Fruit fly (Drosophila melanogaster) whole organism, embryonic: Measurements from ENCODE around the gene CG17660.

ENCODE experiments used
- Atf-2 ChIP-seq: fragments of 200-800 bp; sonication (Bioruptor generic); optimal IDR thresholded peaks from 2 replicates; lab custom pipeline; 2016; ENCODE audit warnings: missing biosample characterization, missing genetic modification characterization
- Awh ChIP-seq: fragments of 200-800 bp; sonication (Bioruptor generic); IDR thresholded peaks from 2 replicates; pipeline ENCODE4, ENCODE4 v1.3.6; 2022; ENCODE audit warnings: missing biosample characterization, missing genetic modification characterization
- CG10147 ChIP-seq: fragments of 200-800 bp; sonication (Bioruptor generic); optimal IDR thresholded peaks from 2 replicates; lab custom pipeline; 2019; ENCODE audit warnings: missing biosample characterization, mild to moderate bottlenecking, missing genetic modification characterization, moderate library complexity
- CG10209 ChIP-seq: fragments of 200-800 bp; sonication (Bioruptor generic); optimal IDR thresholded peaks from 3 replicates; lab custom pipeline; 2017; ENCODE audit warnings: missing biosample characterization, mild to moderate bottlenecking, missing genetic modification characterization, missing genetic modification reagents
- CG10267 ChIP-seq: fragments of 200-800 bp; sonication (Bioruptor generic); optimal IDR thresholded peaks from 2 replicates; lab custom pipeline; 2018; ENCODE audit warnings: missing biosample characterization, mild to moderate bottlenecking, missing genetic modification characterization, moderate library complexity
- CG10321 ChIP-seq: fragments of 200-800 bp; sonication (Bioruptor generic); IDR thresholded peaks from 2 replicates; pipeline ENCODE4 v1.3.6; 2022; ENCODE audit warnings: missing biosample characterization, missing genetic modification characterization
- CG10366 ChIP-seq: fragments of 200-800 bp; sonication (Bioruptor generic); IDR thresholded peaks from 2 replicates; pipeline ENCODE4 v1.3.6; 2022; ENCODE audit warnings: missing biosample characterization, missing genetic modification characterization
- CG11085 ChIP-seq: fragments of 200-800 bp; sonication (Bioruptor generic); IDR thresholded peaks from 2 replicates; pipeline ENCODE4 v1.3.6; 2022; ENCODE audit warnings: missing biosample characterization, missing genetic modification characterization
- CG13424 ChIP-seq: fragments of 200-800 bp; sonication (Bioruptor generic); optimal IDR thresholded peaks from 2 replicates; lab custom pipeline; 2019; ENCODE audit warnings: missing biosample characterization, mild to moderate bottlenecking, missing genetic modification characterization, moderate library complexity
- CG1647 ChIP-seq: fragments of 200-800 bp; sonication (Bioruptor generic); optimal IDR thresholded peaks from 3 replicates; lab custom pipeline; 2016; ENCODE audit warnings: missing biosample characterization, missing genetic modification characterization
- CG2678 ChIP-seq: fragments of 200-800 bp; sonication (Bioruptor generic); optimal IDR thresholded peaks from 3 replicates; lab custom pipeline; 2019; ENCODE audit warnings: missing biosample characterization, mild to moderate bottlenecking, missing genetic modification characterization, moderate library complexity
- CG2712 ChIP-seq: fragments of 200-800 bp; optimal IDR thresholded peaks from 3 replicates; lab custom pipeline; 2019; ENCODE audit warnings: missing biosample characterization, mild to moderate bottlenecking, missing genetic modification characterization, moderate library complexity
- CG3065 ChIP-seq: fragments of 200-800 bp; sonication (Bioruptor generic); optimal IDR thresholded peaks from 2 replicates; lab custom pipeline; 2016; ENCODE audit warnings: missing biosample characterization, missing genetic modification characterization
- CG4282 ChIP-seq: fragments of 200-800 bp; sonication (Bioruptor generic); optimal IDR thresholded peaks from 2 replicates; lab custom pipeline; 2016; ENCODE audit warnings: missing biosample characterization, missing genetic modification characterization
- CG4617 ChIP-seq: fragments of 200-800 bp; sonication (Bioruptor generic); optimal IDR thresholded peaks from 3 replicates; lab custom pipeline; 2016; ENCODE audit warnings: missing biosample characterization, missing genetic modification characterization, borderline replicate concordance
- CG4730 ChIP-seq: fragments of 200-800 bp; sonication (Bioruptor generic); IDR thresholded peaks from 2 replicates; pipeline ENCODE4 v1.3.6; 2022; ENCODE audit warnings: missing biosample characterization, missing genetic modification characterization
- CG4854 ChIP-seq: fragments of 200-800 bp; sonication (Bioruptor generic); optimal IDR thresholded peaks from 2 replicates; lab custom pipeline; 2016; ENCODE audit warnings: missing biosample characterization, missing genetic modification characterization, inconsistent platforms
- CG7839 ChIP-seq: fragments of 200-800 bp; sonication (Bioruptor generic); optimal IDR thresholded peaks from 3 replicates; lab custom pipeline; 2018; ENCODE audit warnings: missing biosample characterization, mild to moderate bottlenecking, missing genetic modification characterization, moderate library complexity
- CG8478 ChIP-seq: fragments of >200 bp; optimal IDR thresholded peaks from 2 replicates; lab custom pipeline; 2018
- CG8944 ChIP-seq: fragments of 200-800 bp; sonication (Bioruptor generic); optimal IDR thresholded peaks from 3 replicates; lab custom pipeline; 2016; ENCODE audit warnings: missing biosample characterization, missing genetic modification characterization
- CG9609 ChIP-seq: fragments of 200-800 bp; sonication (Bioruptor generic); optimal IDR thresholded peaks from 3 replicates; lab custom pipeline; 2016; ENCODE audit warnings: missing biosample characterization, missing genetic modification characterization
- CHES-1-like ChIP-seq: fragments of 200-800 bp; sonication (Bioruptor generic); optimal IDR thresholded peaks from 2 replicates; lab custom pipeline; 2016; ENCODE audit warnings: missing biosample characterization, missing genetic modification characterization
- Ets65A ChIP-seq: fragments of 200-800 bp; sonication (Bioruptor generic); peaks from one replicate; lab custom pipeline; 2016; ENCODE audit warnings: missing biosample characterization, missing genetic modification characterization
- Gug ChIP-seq: fragments of 200-800 bp; sonication (Bioruptor generic); IDR thresholded peaks from 4 replicates; pipeline ENCODE4 v1.3.6; 2022; ENCODE audit warnings: missing biosample characterization, missing genetic modification characterization
- HLH4C ChIP-seq: fragments of 200-800 bp; sonication (Bioruptor generic); IDR thresholded peaks from 3 replicates; pipeline ENCODE4 v1.3.6; 2022; ENCODE audit warnings: missing biosample characterization, missing genetic modification characterization; ENCODE audit not compliant: partially characterized antibody
- Hr39 ChIP-seq: fragments of >200 bp; optimal IDR thresholded peaks from 2 replicates; lab custom pipeline; 2017
- Jarid2 ChIP-seq: fragments of 200-800 bp; sonication (Bioruptor generic); optimal IDR thresholded peaks from 3 replicates; lab custom pipeline; 2017; ENCODE audit warnings: mild to moderate bottlenecking, missing biosample characterization, missing genetic modification reagents, missing genetic modification characterization
- Max ChIP-seq: fragments of 200-800 bp; sonication (Bioruptor generic); optimal IDR thresholded peaks from 2 replicates; lab custom pipeline; 2016; ENCODE audit warnings: missing biosample characterization, mild to moderate bottlenecking, missing genetic modification characterization
- NK7.1 ChIP-seq: fragments of 200-800 bp; sonication (Bioruptor generic); optimal IDR thresholded peaks from 3 replicates; lab custom pipeline; 2016; ENCODE audit warnings: missing biosample characterization, missing genetic modification characterization
- Opbp ChIP-seq: fragments of 200-800 bp; sonication (Bioruptor generic); IDR thresholded peaks from 3 replicates; pipeline ENCODE4 v1.3.6; 2022; ENCODE audit warnings: missing biosample characterization, missing genetic modification characterization; ENCODE audit not compliant: partially characterized antibody
- Optix ChIP-seq: fragments of 200-800 bp; sonication (Bioruptor generic); IDR thresholded peaks from 3 replicates; pipeline ENCODE4 v1.3.6; 2022; ENCODE audit warnings: missing biosample characterization, missing genetic modification characterization
- Six4 ChIP-seq: fragments of 200-800 bp; sonication (Bioruptor generic); optimal IDR thresholded peaks from 2 replicates; lab custom pipeline; 2016; ENCODE audit warnings: missing biosample characterization, missing genetic modification characterization
- Stat92E ChIP-seq, 3 experiments: fragments of >200 bp in 2 of 3; fragments of 200-800 bp in 1 of 3; sonication (Bioruptor generic) in 1 of 3; optimal IDR thresholded peaks; 2 replicates each; lab custom pipeline; 2017 to 2019; ENCODE audit warnings: missing biosample characterization in 3 of 3, missing genetic modification characterization in 3 of 3, mild to moderate bottlenecking in 1 of 3, moderate library complexity in 1 of 3
- Trl ChIP-seq, 3 experiments: fragments of >200 bp in 2 of 3; fragments of 200-800 bp in 1 of 3; sonication (Bioruptor generic) in 1 of 3; optimal IDR thresholded peaks; 2 replicates in 1 of 3; 3 replicates in 2 of 3; lab custom pipeline; 2016 to 2017; ENCODE audit warnings: missing biosample characterization in 1 of 3, missing genetic modification characterization in 1 of 3
- cas ChIP-seq: fragments of 200-800 bp; sonication (Bioruptor generic); IDR thresholded peaks from 2 replicates; pipeline ENCODE4 v1.3.6; 2022; ENCODE audit warnings: missing biosample characterization, missing genetic modification characterization
- corto ChIP-seq: fragments of 200-800 bp; sonication (Bioruptor generic); optimal IDR thresholded peaks from 2 replicates; lab custom pipeline; 2016; ENCODE audit warnings: missing biosample characterization, mild to moderate bottlenecking, missing genetic modification characterization, moderate library complexity
- dati ChIP-seq: fragments of 200-800 bp; sonication (Bioruptor generic); IDR thresholded peaks from 2 replicates; pipeline ENCODE4 v1.3.6; 2022; ENCODE audit warnings: missing biosample characterization, missing genetic modification characterization
- en ChIP-seq: fragments of 200-800 bp; sonication (Bioruptor generic); optimal IDR thresholded peaks from 2 replicates; lab custom pipeline; 2016; ENCODE audit warnings: missing biosample characterization, missing genetic modification characterization
- gce ChIP-seq: fragments of 200-800 bp; sonication (Bioruptor generic); IDR thresholded peaks from 3 replicates; pipeline ENCODE4 v1.3.6; 2022; ENCODE audit warnings: missing biosample characterization, missing genetic modification characterization
- gcm ChIP-seq: fragments of 200-800 bp; sonication (Bioruptor generic); optimal IDR thresholded peaks from 2 replicates; lab custom pipeline; 2019; ENCODE audit warnings: missing biosample characterization, mild to moderate bottlenecking, missing genetic modification characterization, moderate library complexity
- gem ChIP-seq: fragments of 200-800 bp; sonication (Bioruptor generic); optimal IDR thresholded peaks from 2 replicates; lab custom pipeline; 2019; ENCODE audit warnings: missing biosample characterization, mild to moderate bottlenecking, missing genetic modification characterization, moderate library complexity
- grau ChIP-seq: fragments of 200-800 bp; optimal IDR thresholded peaks from 3 replicates; lab custom pipeline; 2019; ENCODE audit warnings: missing biosample characterization, mild to moderate bottlenecking, missing genetic modification characterization, moderate library complexity
- lola ChIP-seq, 3 experiments: fragments of >200 bp in 2 of 3; fragments of 200-800 bp in 1 of 3; sonication (Bioruptor generic) in 1 of 3; optimal IDR thresholded peaks; 2 replicates each; lab custom pipeline; 2017 to 2019; ENCODE audit warnings: missing biosample characterization in 3 of 3, missing genetic modification characterization in 3 of 3, mild to moderate bottlenecking in 1 of 3, moderate library complexity in 1 of 3
- mirr ChIP-seq: fragments of 200-800 bp; sonication (Bioruptor generic); optimal IDR thresholded peaks from 3 replicates; lab custom pipeline; 2018; ENCODE audit warnings: missing biosample characterization, mild to moderate bottlenecking, missing genetic modification characterization
- org-1 ChIP-seq: fragments of 200-800 bp; sonication (Bioruptor generic); optimal IDR thresholded peaks from 2 replicates; lab custom pipeline; 2017; ENCODE audit warnings: missing biosample characterization, missing genetic modification characterization
- ranshi ChIP-seq: fragments of 200-800 bp; sonication (Bioruptor generic); IDR thresholded peaks from 2 replicates; pipeline ENCODE4 v1.3.6; 2022; ENCODE audit warnings: missing biosample characterization, missing genetic modification characterization
- scrt ChIP-seq: fragments of 200-800 bp; sonication (Bioruptor generic); optimal IDR thresholded peaks from 2 replicates; lab custom pipeline; 2018; ENCODE audit warnings: missing biosample characterization, mild to moderate bottlenecking, missing genetic modification characterization, moderate library complexity
- sd ChIP-seq: fragments of 200-800 bp; sonication (Bioruptor generic); optimal IDR thresholded peaks from 3 replicates; lab custom pipeline; 2018; ENCODE audit warnings: missing biosample characterization, mild to moderate bottlenecking, missing genetic modification characterization, moderate library complexity
- slbo ChIP-seq: fragments of 200-800 bp; sonication (Bioruptor generic); IDR thresholded peaks from 2 replicates; pipeline ENCODE4 v1.3.6; 2022; ENCODE audit warnings: missing biosample characterization, missing genetic modification characterization
- sob ChIP-seq: fragments of 200-800 bp; sonication (Bioruptor generic); IDR thresholded peaks from 2 replicates; pipeline ENCODE4 v1.3.6; 2022; ENCODE audit warnings: missing biosample characterization, missing genetic modification characterization
- tin ChIP-seq: fragments of 200-800 bp; sonication (Bioruptor generic); optimal IDR thresholded peaks from 3 replicates; lab custom pipeline; 2016; ENCODE audit warnings: missing biosample characterization, missing genetic modification characterization
- z ChIP-seq: fragments of 200-800 bp; sonication (Bioruptor generic); IDR thresholded peaks from 3 replicates; pipeline ENCODE4 v1.3.6; 2022; ENCODE audit warnings: missing biosample characterization, missing genetic modification characterization

CG17660 gene

DNA sequence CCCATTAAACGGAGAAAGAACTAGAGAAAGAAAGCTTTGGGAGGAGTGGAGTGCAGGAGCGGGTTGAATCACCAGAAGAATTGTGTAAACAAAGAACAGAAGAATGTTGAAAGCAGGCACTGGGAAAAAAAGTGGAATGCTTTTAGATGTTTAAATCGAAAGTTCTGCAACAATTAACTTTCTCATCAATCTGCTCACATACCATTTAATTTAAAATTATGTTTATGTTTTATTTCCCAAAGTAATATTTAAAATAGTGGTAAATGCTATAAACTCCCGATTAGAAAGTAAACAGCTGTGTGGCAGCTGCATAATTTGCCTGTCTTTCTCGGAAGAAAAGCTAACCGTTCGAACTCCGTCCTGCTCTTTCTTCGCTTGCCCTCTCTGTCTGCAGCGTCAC, 27.8 kb upstream of the CG17660 start (continued):
- TF ChIP-seq Gug (GFP tag; lab: Robert Waterston, UW) (no peak), dati (GFP tag; lab: Robert Waterston, UW) (no peak), CG10267 (tag; lab: Kevin White, UChicago) (peak; percentile 19), lola (GFP tag; optimal IDR thresholded peaks at IDR 0.05; lab: Kevin White, UChicago) (peak in 1 of 3 experiments; percentile 29), CG10366 (GFP tag; lab: Robert Waterston, UW) (no peak), sd (peak; percentile 59), en (GFP tag; lab: Kevin White, UChicago) (no peak), CG10321 (GFP tag; lab: Robert Waterston, UW) (no peak), CG4617 (GFP tag; lab: Kevin White, UChicago) (no peak), CG8478 (lab: Kevin White, UChicago) (no peak), Hr39 (lab: Kevin White, UChicago) (no peak), CG8944 (GFP tag; lab: Kevin White, UChicago) (peak; percentile 7), corto (GFP tag; lab: Kevin White, UChicago) (no peak), ranshi (GFP tag; lab: Robert Waterston, UW) (no peak), CG10147 (GFP tag; lab: Kevin White, UChicago) (no peak), CHES-1-like (GFP tag; lab: Kevin White, UChicago) (no peak), Max (GFP tag; lab: Kevin White, UChicago) (no peak), Opbp (no peak), scrt (GFP tag; lab: Kevin White, UChicago) (no peak), gem (tag; lab: Kevin White, UChicago) (peak; percentile 54), CG9609 (GFP tag; lab: Kevin White, UChicago) (no peak), tin (GFP tag; lab: Kevin White, UChicago) (peak; percentile 20), Six4 (GFP tag; lab: Kevin White, UChicago) (peak; percentile 23), HLH4C (GFP tag; lab: Robert Waterston, UW) (no peak), CG4854 (GFP tag; lab: Kevin White, UChicago) (no peak), CG4730 (no peak), gce (GFP tag; lab: Robert Waterston, UW) (no peak), CG1647 (GFP tag; lab: Kevin White, UChicago) (peak; percentile 26), NK7.1 (GFP tag; lab: Kevin White, UChicago) (no peak), CG11085 (no peak), z (GFP tag; lab: Robert Waterston, UW) (no peak), CG2678 (tag; lab: Kevin White, UChicago) (peak; percentile 52), Atf-2 (no peak), Ets65A (GFP tag; lab: Kevin White, UChicago) (no peak), Optix (no peak), CG13424 (peak; percentile 4), grau (tag; lab: Kevin White, UChicago) (peak; percentile 20), sob (GFP tag; lab: Robert Waterston, UW) (no peak), CG3065 (GFP tag; lab: Kevin White, UChicago) (no peak), CG2712 (tag; lab: Kevin White, UChicago) (peak; percentile 58), Awh (GFP tag; lab: Robert Waterston, UW) (no peak), org-1 (peak; percentile 12), Jarid2 (GFP tag; lab: Kevin White, UChicago) (no peak), CG4282 (no peak), gcm (no peak), mirr (GFP tag; lab: Kevin White, UChicago) (no peak), cas (GFP tag; lab: Robert Waterston, UW) (no peak), Trl (optimal IDR thresholded peaks at IDR 0.05; lab: Kevin White, UChicago) (no peak), Trl (GFP tag; optimal IDR thresholded peaks at IDR 0.05; lab: Kevin White, UChicago) (no peak), CG10209 (GFP tag; lab: Kevin White, UChicago) (no peak), slbo (GFP tag; lab: Robert Waterston, UW) (no peak), Stat92E (GFP tag; optimal IDR thresholded peaks at IDR 0.05; lab: Kevin White, UChicago) (peak in 1 of 3 experiments; percentile 55), CG7839 (tag; lab: Kevin White, UChicago) (peak; percentile 28)
